Fruit fly (Drosophila melanogaster) whole organism, embryonic: Measurements from ENCODE around the gene CG7378.
A peak's percentile ranks its signal among the peaks of the same experiment; 100 is the strongest.

Experiments
- Adf1 ChIP-seq: fragments of 200-800 bp; sonication (Bioruptor generic); IDR thresholded peaks from 2 replicates; pipeline ENCODE4 v1.3.6; 2022; ENCODE audit warnings: missing biosample characterization, missing genetic modification characterization
- BEAF-32 ChIP-seq: fragments of 200-800 bp; sonication (Bioruptor generic); optimal IDR thresholded peaks from 3 replicates; lab custom pipeline; 2017; ENCODE audit warnings: missing biosample characterization, missing genetic modification characterization, mild to moderate bottlenecking, moderate library complexity, missing genetic modification reagents
- CG10543 ChIP-seq: fragments of 200-800 bp; sonication (Bioruptor generic); optimal IDR thresholded peaks from 3 replicates; lab custom pipeline; 2017; ENCODE audit warnings: missing biosample characterization, mild to moderate bottlenecking, missing genetic modification characterization, moderate library complexity
- CG1233 ChIP-seq: fragments of 200-800 bp; sonication (Bioruptor generic); optimal IDR thresholded peaks from 4 replicates; lab custom pipeline; 2018; ENCODE audit warnings: missing biosample characterization, mild to moderate bottlenecking, missing genetic modification characterization
- CG12659 ChIP-seq: fragments of 200-800 bp; sonication (Bioruptor generic); optimal IDR thresholded peaks from 3 replicates; lab custom pipeline; 2017; ENCODE audit warnings: mild to moderate bottlenecking, missing biosample characterization, missing genetic modification reagents, missing genetic modification characterization
- CG12942 ChIP-seq: fragments of 200-800 bp; sonication (Bioruptor generic); optimal IDR thresholded peaks from 3 replicates; lab custom pipeline; 2016; ENCODE audit warnings: missing biosample characterization, missing genetic modification characterization
- CG13287 ChIP-seq: fragments of 200-800 bp; sonication (Bioruptor generic); IDR thresholded peaks from 2 replicates; pipeline ENCODE4 v1.3.6; 2022; ENCODE audit warnings: missing biosample characterization, missing genetic modification characterization; ENCODE audit not compliant: partially characterized antibody
- CG13424 ChIP-seq: fragments of 200-800 bp; sonication (Bioruptor generic); optimal IDR thresholded peaks from 2 replicates; lab custom pipeline; 2019; ENCODE audit warnings: missing biosample characterization, mild to moderate bottlenecking, missing genetic modification characterization, moderate library complexity
- CG15073 ChIP-seq: fragments of 200-800 bp; sonication (Bioruptor generic); optimal IDR thresholded peaks from 2 replicates; lab custom pipeline; 2016; ENCODE audit warnings: missing biosample characterization, missing genetic modification characterization
- CG1647 ChIP-seq: fragments of 200-800 bp; sonication (Bioruptor generic); optimal IDR thresholded peaks from 3 replicates; lab custom pipeline; 2016; ENCODE audit warnings: missing biosample characterization, missing genetic modification characterization
- CG2678 ChIP-seq: fragments of 200-800 bp; sonication (Bioruptor generic); optimal IDR thresholded peaks from 3 replicates; lab custom pipeline; 2019; ENCODE audit warnings: missing biosample characterization, mild to moderate bottlenecking, missing genetic modification characterization, moderate library complexity
- CG3065 ChIP-seq: fragments of 200-800 bp; sonication (Bioruptor generic); optimal IDR thresholded peaks from 2 replicates; lab custom pipeline; 2016; ENCODE audit warnings: missing biosample characterization, missing genetic modification characterization
- CG32532 ChIP-seq: fragments of 200-800 bp; sonication (Bioruptor generic); IDR thresholded peaks from 2 replicates; pipeline ENCODE4 v1.3.6; 2022; ENCODE audit warnings: missing biosample characterization, missing genetic modification characterization
- CG3847 ChIP-seq: fragments of 200-800 bp; sonication (Bioruptor generic); IDR thresholded peaks from 2 replicates; pipeline ENCODE4 v1.3.6; 2022; ENCODE audit warnings: missing biosample characterization, missing genetic modification characterization
- CG4328 ChIP-seq: fragments of 200-800 bp; sonication (Bioruptor generic); optimal IDR thresholded peaks from 3 replicates; lab custom pipeline; 2017; ENCODE audit warnings: missing biosample characterization, missing genetic modification reagents, missing genetic modification characterization
- CG6689 ChIP-seq: fragments of 200-800 bp; sonication (Bioruptor generic); IDR thresholded peaks from 2 replicates; pipeline ENCODE4 v1.3.6; 2022; ENCODE audit warnings: missing biosample characterization, missing genetic modification characterization
- CG8388 ChIP-seq: fragments of 200-800 bp; sonication (Bioruptor generic); optimal IDR thresholded peaks from 2 replicates; lab custom pipeline; 2019; ENCODE audit warnings: missing biosample characterization, mild to moderate bottlenecking, missing genetic modification characterization, moderate library complexity
- CG9817 ChIP-seq: fragments of 200-800 bp; sonication (Bioruptor generic); optimal IDR thresholded peaks from 2 replicates; lab custom pipeline; 2018; ENCODE audit warnings: missing biosample characterization, mild to moderate bottlenecking, missing genetic modification characterization, moderate library complexity
- Camta ChIP-seq: fragments of 200-800 bp; sonication (Bioruptor generic); optimal IDR thresholded peaks from 2 replicates; lab custom pipeline; 2016; ENCODE audit warnings: missing biosample characterization, missing genetic modification characterization
- D19B ChIP-seq: fragments of 200-800 bp; sonication (Bioruptor generic); optimal IDR thresholded peaks from 2 replicates; lab custom pipeline; 2017; ENCODE audit warnings: missing biosample characterization, mild to moderate bottlenecking, missing genetic modification characterization
- Elba2 ChIP-seq: fragments of 200-800 bp; sonication (Bioruptor generic); optimal IDR thresholded peaks from 3 replicates; lab custom pipeline; 2016; ENCODE audit warnings: missing biosample characterization, missing genetic modification characterization
- HLH3B ChIP-seq: fragments of 200-800 bp; sonication (Bioruptor generic); IDR thresholded peaks from 2 replicates; pipeline ENCODE4 v1.3.6; 2022; ENCODE audit warnings: missing biosample characterization, missing genetic modification characterization
- Hand ChIP-seq: fragments of 200-800 bp; sonication (Bioruptor generic); optimal IDR thresholded peaks from 2 replicates; lab custom pipeline; 2017; ENCODE audit warnings: mild to moderate bottlenecking, missing biosample characterization, missing genetic modification reagents, missing genetic modification characterization
- Hmr ChIP-seq: fragments of 200-800 bp; sonication (Bioruptor generic); optimal IDR thresholded peaks from 3 replicates; lab custom pipeline; 2017; ENCODE audit warnings: mild to moderate bottlenecking, missing biosample characterization, missing genetic modification reagents, missing genetic modification characterization
- Mad ChIP-seq: fragments of 200-800 bp; sonication (Bioruptor generic); optimal IDR thresholded peaks from 2 replicates; lab custom pipeline; 2016; ENCODE audit warnings: missing biosample characterization, missing genetic modification characterization
- Max ChIP-seq: fragments of 200-800 bp; sonication (Bioruptor generic); optimal IDR thresholded peaks from 2 replicates; lab custom pipeline; 2016; ENCODE audit warnings: missing biosample characterization, mild to moderate bottlenecking, missing genetic modification characterization
- Meics ChIP-seq: fragments of 200-800 bp; sonication (Bioruptor generic); optimal IDR thresholded peaks from 2 replicates; lab custom pipeline; 2017; ENCODE audit warnings: missing biosample characterization, mild to moderate bottlenecking, missing genetic modification characterization
- Myb ChIP-seq: fragments of 200-800 bp; sonication (Bioruptor generic); optimal IDR thresholded peaks from 2 replicates; lab custom pipeline; 2016; ENCODE audit warnings: missing biosample characterization, missing genetic modification characterization
- Nf-YB ChIP-seq: fragments of 200-800 bp; sonication (Bioruptor generic); optimal IDR thresholded peaks from 3 replicates; lab custom pipeline; 2019; ENCODE audit warnings: missing biosample characterization, mild to moderate bottlenecking, missing genetic modification characterization, moderate library complexity
- Ptx1 ChIP-seq: fragments of 200-800 bp; sonication (Bioruptor generic); IDR thresholded peaks from 2 replicates; pipeline ENCODE4 v1.3.6; 2022; ENCODE audit warnings: missing biosample characterization, missing genetic modification characterization
- Side ChIP-seq: fragments of 200-800 bp; sonication (Bioruptor generic); optimal IDR thresholded peaks from 2 replicates; lab custom pipeline; 2016; ENCODE audit warnings: missing biosample characterization, missing genetic modification characterization
- Xbp1 ChIP-seq: fragments of 200-800 bp; sonication (Bioruptor generic); optimal IDR thresholded peaks from 3 replicates; lab custom pipeline; 2016; ENCODE audit warnings: missing biosample characterization, mild to moderate bottlenecking, missing genetic modification characterization
- bab2 ChIP-seq: fragments of 200-800 bp; sonication (Bioruptor generic); optimal IDR thresholded peaks from 2 replicates; lab custom pipeline; 2016; ENCODE audit warnings: missing biosample characterization, missing genetic modification characterization
- bcd ChIP-seq: fragments of 200-800 bp; sonication (Bioruptor generic); optimal IDR thresholded peaks from 2 replicates; lab custom pipeline; 2017; ENCODE audit warnings: missing biosample characterization, mild to moderate bottlenecking, missing genetic modification characterization
- caup ChIP-seq: fragments of 200-800 bp; sonication (Bioruptor generic); optimal IDR thresholded peaks from 3 replicates; lab custom pipeline; 2017; ENCODE audit warnings: missing biosample characterization, mild to moderate bottlenecking, missing genetic modification characterization, moderate library complexity; ENCODE audit not compliant: severe bottlenecking
- chinmo ChIP-seq: fragments of 200-800 bp; sonication (Bioruptor generic); IDR thresholded peaks from 4 replicates; pipeline ENCODE4 v1.3.6; 2022; ENCODE audit warnings: missing biosample characterization, missing genetic modification characterization; ENCODE audit not compliant: partially characterized antibody
- eve ChIP-seq, 2 experiments: fragments of >200 bp; optimal IDR thresholded peaks; 2 replicates each; lab custom pipeline; 2017; ENCODE audit warnings: missing biosample characterization in 2 of 2, missing genetic modification characterization in 2 of 2
- ewg ChIP-seq: fragments of 200-800 bp; sonication (Bioruptor generic); optimal IDR thresholded peaks from 3 replicates; lab custom pipeline; 2017; ENCODE audit warnings: mild to moderate bottlenecking, missing biosample characterization, missing genetic modification reagents, missing genetic modification characterization
- lilli ChIP-seq: fragments of 200-800 bp; sonication (Bioruptor generic); optimal IDR thresholded peaks from 3 replicates; lab custom pipeline; 2016; ENCODE audit warnings: missing biosample characterization, missing genetic modification characterization
- maf-S ChIP-seq: fragments of 200-800 bp; sonication (Bioruptor generic); optimal IDR thresholded peaks from 2 replicates; lab custom pipeline; 2016; ENCODE audit warnings: missing biosample characterization, missing genetic modification characterization
- nmo ChIP-seq: fragments of 200-800 bp; sonication (Bioruptor generic); optimal IDR thresholded peaks from 2 replicates; lab custom pipeline; 2018; ENCODE audit warnings: missing biosample characterization, mild to moderate bottlenecking, missing genetic modification characterization, moderate library complexity
- pzg ChIP-seq: fragments of 200-800 bp; sonication (Bioruptor generic); optimal IDR thresholded peaks from 3 replicates; lab custom pipeline; 2018; ENCODE audit warnings: missing biosample characterization, mild to moderate bottlenecking, missing genetic modification characterization, moderate library complexity
- scrt ChIP-seq: fragments of 200-800 bp; sonication (Bioruptor generic); optimal IDR thresholded peaks from 2 replicates; lab custom pipeline; 2018; ENCODE audit warnings: missing biosample characterization, mild to moderate bottlenecking, missing genetic modification characterization, moderate library complexity
- slbo ChIP-seq: fragments of 200-800 bp; sonication (Bioruptor generic); IDR thresholded peaks from 2 replicates; pipeline ENCODE4 v1.3.6; 2022; ENCODE audit warnings: missing biosample characterization, missing genetic modification characterization
- sr ChIP-seq: fragments of 200-800 bp; sonication (Bioruptor generic); IDR thresholded peaks from 3 replicates; pipeline ENCODE4 v1.3.6; 2022; ENCODE audit warnings: missing biosample characterization, missing genetic modification characterization
- tin ChIP-seq: fragments of 200-800 bp; sonication (Bioruptor generic); optimal IDR thresholded peaks from 3 replicates; lab custom pipeline; 2016; ENCODE audit warnings: missing biosample characterization, missing genetic modification characterization
- tio ChIP-seq: fragments of 200-800 bp; sonication (Bioruptor generic); optimal IDR thresholded peaks from 2 replicates; lab custom pipeline; 2017; ENCODE audit warnings: missing biosample characterization, missing genetic modification characterization, inconsistent platforms
- unpg ChIP-seq: fragments of 200-800 bp; sonication (Bioruptor generic); optimal IDR thresholded peaks from 3 replicates; lab custom pipeline; 2018; ENCODE audit warnings: missing biosample characterization, mild to moderate bottlenecking, missing genetic modification characterization, moderate library complexity
- vnd ChIP-seq: fragments of 200-800 bp; sonication (Bioruptor generic); IDR thresholded peaks from 3 replicates; pipeline ENCODE4 v1.3.6; 2022; ENCODE audit warnings: missing biosample characterization, missing genetic modification characterization; ENCODE audit not compliant: partially characterized antibody

The CG7378 gene

dm6 chrX:18899835-18900460 lies at the start of gene CG7378 (continued):
- TF ChIP-seq tio (GFP tag; lab: Kevin White, UChicago) (peak; percentile 27), CG8388 (no peak), Meics (GFP tag; lab: Kevin White, UChicago) (peak; percentile 75), CG32532 (GFP tag; lab: Robert Waterston, UW) (peak; percentile 27; the same call in 1 of the 2 replicates), CG13287 (GFP tag; lab: Robert Waterston, UW) (no peak), Myb (GFP tag; lab: Kevin White, UChicago) (no peak), CG3065 (no peak), CG12942 (GFP tag; lab: Kevin White, UChicago) (no peak), unpg (GFP tag; lab: Kevin White, UChicago) (no peak), bab2 (GFP tag; lab: Kevin White, UChicago) (peak; percentile 25), BEAF-32 (no peak), caup (peak; percentile 40), lilli (GFP tag; lab: Kevin White, UChicago) (peak; percentile 79), CG12659 (GFP tag; lab: Kevin White, UChicago) (peak; percentile 49), Hand (GFP tag; lab: Kevin White, UChicago) (no peak), Adf1 (GFP tag; lab: Robert Waterston, UW) (no peak), bcd (GFP tag; lab: Kevin White, UChicago) (peak; percentile 45), Mad (no peak), Max (GFP tag; lab: Kevin White, UChicago) (peak; percentile 45), Ptx1 (peak; percentile 39), ewg (no peak), CG9817 (no peak), D19B (GFP tag; lab: Kevin White, UChicago) (peak; percentile 61), CG3847 (GFP tag; lab: Robert Waterston, UW) (peak; percentile 31; the same call in 1 of the 2 replicates), Nf-YB (no peak), chinmo (GFP tag; lab: Robert Waterston, UW) (0 out of 4 replicates have a peak, but pooled peaks have one; percentile 6), Camta (GFP tag; lab: Kevin White, UChicago) (peak; percentile 33), sr (0 out of 3 replicates have a peak, but pooled peaks have one; percentile 13), CG15073 (no peak), CG13424 (tag; lab: Kevin White, UChicago) (peak; percentile 41), maf-S (no peak), nmo (GFP tag; lab: Kevin White, UChicago) (peak; percentile 49), pzg (no peak), CG1647 (no peak), vnd (GFP tag; lab: Robert Waterston, UW) (no peak), CG4328 (GFP tag; lab: Kevin White, UChicago) (peak; percentile 23), scrt (GFP tag; lab: Kevin White, UChicago) (no peak), CG6689 (GFP tag; lab: Robert Waterston, UW) (no peak), HLH3B (GFP tag; lab: Robert Waterston, UW) (no peak), Hmr (GFP tag; lab: Kevin White, UChicago) (peak; percentile 64), eve (GFP tag; optimal IDR thresholded peaks at IDR 0.05; lab: Kevin White, UChicago) (no peak), CG10543 (GFP tag; lab: Kevin White, UChicago) (peak; percentile 26), CG1233 (GFP tag; lab: Kevin White, UChicago) (peak; percentile 17), slbo (peak; percentile 29), CG2678 (tag; lab: Kevin White, UChicago) (peak; percentile 71), tin (GFP tag; lab: Kevin White, UChicago) (peak; percentile 28), Side (peak; percentile 53), Xbp1 (GFP tag; lab: Kevin White, UChicago) (peak; percentile 21), Elba2 (GFP tag; lab: Kevin White, UChicago) (no peak)
